Worm (Caenorhabditis elegans) whole organism, L4 larva: ENCODE measurements around the gene ZK662.6.
A peak's percentile ranks its signal among the peaks of the same experiment; 100 is the strongest.

Experiments used
- D1046.2 ChIP-seq: fragments of 200-800 bp; sonication (Bioruptor generic); IDR thresholded peaks from 2 replicates; pipeline ENCODE4 v1.3.6; 2022; ENCODE audit warnings: missing genetic modification characterization, missing compliant biosample characterization
- F26F4.8 ChIP-seq: fragments of 200-800 bp; sonication (Bioruptor generic); conservative IDR thresholded peaks from 2 replicates; pipeline ENCODE4 v1.3.6; 2022; ENCODE audit warnings: missing genetic modification characterization, missing compliant biosample characterization
- F49E8.2 ChIP-seq: sonication (generic microtip); optimal IDR thresholded peaks from 2 replicates; lab custom pipeline; 2016; ENCODE audit warnings: missing compliant biosample characterization, mild to moderate bottlenecking, missing genetic modification characterization, borderline replicate concordance
- T20F7.1 ChIP-seq: fragments of 200-800 bp; sonication (Bioruptor generic); optimal IDR thresholded peaks from 2 replicates; lab custom pipeline; 2018; ENCODE audit warnings: mild to moderate bottlenecking, missing genetic modification characterization, missing compliant biosample characterization
- T26A8.4 ChIP-seq: fragments of 200-800 bp; sonication (Bioruptor generic); IDR thresholded peaks from 2 replicates; pipeline ENCODE4 v1.3.6; 2022; ENCODE audit warnings: missing genetic modification characterization, missing compliant biosample characterization
- Y48G9A.11 ChIP-seq: fragments of 200-800 bp; sonication (Bioruptor generic); IDR thresholded peaks from 2 replicates; pipeline ENCODE4 v1.3.6; 2022; ENCODE audit warnings: missing genetic modification reagents, missing genetic modification characterization, missing compliant biosample characterization
- Y5F2A.4 ChIP-seq: fragments of 200-800 bp; sonication (Bioruptor generic); optimal IDR thresholded peaks from 2 replicates; lab custom pipeline; 2018; ENCODE audit warnings: mild to moderate bottlenecking, missing genetic modification characterization, missing compliant biosample characterization
- Y75B8A.6 ChIP-seq: fragments of 200-800 bp; sonication (Bioruptor generic); IDR thresholded peaks from 2 replicates; pipeline ENCODE4 v1.3.6; 2022; ENCODE audit warnings: missing genetic modification reagents, missing genetic modification characterization, missing compliant biosample characterization
- ceh-32 ChIP-seq: sonication (generic microtip); optimal IDR thresholded peaks from 2 replicates; lab custom pipeline; 2016; ENCODE audit warnings: mild to moderate bottlenecking, missing genetic modification characterization, missing compliant biosample characterization; ENCODE audit not compliant: poor library complexity
- ceh-44 ChIP-seq: fragments of 200-800 bp; sonication (Bioruptor generic); IDR thresholded peaks from 2 replicates; pipeline ENCODE4 v1.3.6; 2022; ENCODE audit warnings: missing genetic modification reagents, missing genetic modification characterization, missing compliant biosample characterization
- ceh-62 ChIP-seq: sonication (generic microtip); optimal IDR thresholded peaks from 2 replicates; lab custom pipeline; 2017; ENCODE audit warnings: missing biosample characterization, missing genetic modification characterization
- ceh-82 ChIP-seq: sonication (generic microtip); optimal IDR thresholded peaks from 2 replicates; lab custom pipeline; 2017; ENCODE audit warnings: missing biosample characterization, missing genetic modification characterization
- ces-1 ChIP-seq: fragments of 150-350 bp; sonication (generic microtip); optimal IDR thresholded peaks from 4 replicates; lab custom pipeline; 2014; ENCODE audit warnings: missing biosample characterization, missing genetic modification reagents, missing genetic modification characterization
- daf-12 ChIP-seq: fragments of 150-350 bp; optimal IDR thresholded peaks from 2 replicates; lab custom pipeline; 2014; ENCODE audit warnings: missing biosample characterization, missing genetic modification reagents, missing genetic modification characterization
- daf-19 ChIP-seq: fragments of 200-800 bp; sonication (Bioruptor generic); conservative IDR thresholded peaks from 2 replicates; pipeline ENCODE4 v1.3.6; 2022; ENCODE audit warnings: missing genetic modification characterization, missing compliant biosample characterization
- dmd-6 ChIP-seq: fragments of 200-800 bp; sonication (Bioruptor generic); IDR thresholded peaks from 2 replicates; pipeline ENCODE4 v1.3.6; 2022; ENCODE audit warnings: missing genetic modification reagents, missing genetic modification characterization, missing compliant biosample characterization
- dmd-8 ChIP-seq: fragments of 200-800 bp; sonication (Bioruptor generic); IDR thresholded peaks from 2 replicates; pipeline ENCODE4 v1.3.6; 2022; ENCODE audit warnings: missing genetic modification characterization, missing compliant biosample characterization
- fkh-10 ChIP-seq: fragments of 150-350 bp; optimal IDR thresholded peaks from 2 replicates; lab custom pipeline; 2014; ENCODE audit warnings: missing biosample characterization, missing genetic modification reagents, missing genetic modification characterization
- fos-1 ChIP-seq: fragments of 150-350 bp; optimal IDR thresholded peaks from 2 replicates; lab custom pipeline; 2014; ENCODE audit warnings: missing biosample characterization, missing genetic modification characterization
- lin-1 ChIP-seq: fragments of 200-800 bp; sonication (Bioruptor generic); IDR thresholded peaks from 2 replicates; pipeline ENCODE4 v1.3.6; 2022; ENCODE audit warnings: missing genetic modification reagents, missing genetic modification characterization, missing compliant biosample characterization
- lin-13 ChIP-seq: fragments of 150-350 bp; optimal IDR thresholded peaks from 2 replicates; lab custom pipeline; 2014; ENCODE audit warnings: missing biosample characterization, missing genetic modification reagents, missing genetic modification characterization
- lin-29 ChIP-seq: fragments of 200-800 bp; sonication (Bioruptor generic); IDR thresholded peaks from 2 replicates; pipeline ENCODE4 v1.3.6; 2022; ENCODE audit warnings: missing genetic modification reagents, missing genetic modification characterization, missing compliant biosample characterization
- lir-3 ChIP-seq: sonication (generic microtip); optimal IDR thresholded peaks from 2 replicates; lab custom pipeline; 2016; ENCODE audit warnings: mild to moderate bottlenecking, missing genetic modification characterization, missing compliant biosample characterization
- madf-5 ChIP-seq, 2 experiments: fragments of 200-800 bp; sonication (Bioruptor generic); IDR thresholded peaks; 2 replicates each; pipeline ENCODE4 v1.3.6; 2022; ENCODE audit warnings: missing compliant biosample characterization in 2 of 2, missing genetic modification characterization in 2 of 2
- madf-9 ChIP-seq: fragments of 200-800 bp; sonication (Bioruptor generic); conservative IDR thresholded peaks from 2 replicates; pipeline ENCODE4 v1.3.6; 2022; ENCODE audit warnings: missing genetic modification reagents, missing genetic modification characterization, missing compliant biosample characterization
- mdl-1 ChIP-seq, 2 experiments: fragments of 150-350 bp in 1 of 2; sonication (generic microtip) in 1 of 2; optimal IDR thresholded peaks; 2 replicates each; lab custom pipeline; 2014 to 2017; ENCODE audit warnings: missing biosample characterization in 2 of 2, missing genetic modification characterization in 2 of 2
- mdt-29 ChIP-seq: fragments of 200-800 bp; sonication (Bioruptor generic); IDR thresholded peaks from 2 replicates; pipeline ENCODE4 v1.3.6; 2022; ENCODE audit warnings: missing genetic modification reagents, missing genetic modification characterization, missing compliant biosample characterization
- mxl-2 ChIP-seq: fragments of 200-800 bp; sonication (Bioruptor generic); conservative IDR thresholded peaks from 2 replicates; pipeline ENCODE4 v1.3.6; 2022; ENCODE audit warnings: missing genetic modification reagents, missing genetic modification characterization, missing compliant biosample characterization
- mxl-3 ChIP-seq: fragments of 200-800 bp; sonication (Bioruptor generic); optimal IDR thresholded peaks from 2 replicates; lab custom pipeline; 2018; ENCODE audit warnings: mild to moderate bottlenecking, missing genetic modification characterization, missing compliant biosample characterization
- nhr-28 ChIP-seq: fragments of 150-350 bp; optimal IDR thresholded peaks from 2 replicates; lab custom pipeline; 2014; ENCODE audit warnings: missing biosample characterization, missing genetic modification characterization
- nhr-41 ChIP-seq: fragments of 200-800 bp; sonication (Bioruptor generic); IDR thresholded peaks from 2 replicates; pipeline ENCODE4 v1.3.6; 2022; ENCODE audit warnings: missing genetic modification reagents, missing genetic modification characterization, missing compliant biosample characterization
- nhr-42 ChIP-seq: fragments of 200-800 bp; sonication (Bioruptor generic); IDR thresholded peaks from 2 replicates; pipeline ENCODE4 v1.3.6; 2022; ENCODE audit warnings: missing genetic modification characterization, missing compliant biosample characterization
- nhr-77 ChIP-seq: fragments of 150-350 bp; optimal IDR thresholded peaks from 2 replicates; lab custom pipeline; 2014; ENCODE audit warnings: missing biosample characterization, missing genetic modification characterization
- pqm-1 ChIP-seq: sonication (generic microtip); optimal IDR thresholded peaks from 2 replicates; lab custom pipeline; 2017; ENCODE audit warnings: missing biosample characterization, missing genetic modification characterization
- rbr-2 ChIP-seq: sonication (generic microtip); optimal IDR thresholded peaks from 2 replicates; lab custom pipeline; 2016; ENCODE audit warnings: missing genotype, missing genetic modification characterization, missing compliant biosample characterization
- saeg-2 ChIP-seq: fragments of 200-800 bp; sonication (Bioruptor generic); IDR thresholded peaks from 2 replicates; pipeline ENCODE4 v1.3.6; 2022; ENCODE audit warnings: missing genetic modification reagents, missing genetic modification characterization, missing compliant biosample characterization
- sdz-12 ChIP-seq: fragments of 200-800 bp; sonication (Bioruptor generic); optimal IDR thresholded peaks from 2 replicates; lab custom pipeline; 2018; ENCODE audit warnings: mild to moderate bottlenecking, missing genetic modification characterization, missing compliant biosample characterization
- set-16 ChIP-seq: fragments of 200-800 bp; sonication (Bioruptor generic); IDR thresholded peaks from 2 replicates; pipeline ENCODE4 v1.3.6; 2022; ENCODE audit warnings: missing genetic modification reagents, missing genetic modification characterization, missing compliant biosample characterization
- skn-1 ChIP-seq: fragments of 150-350 bp; optimal IDR thresholded peaks from 2 replicates; lab custom pipeline; 2014; ENCODE audit warnings: missing biosample characterization, missing genetic modification characterization
- snpc-1.2 ChIP-seq: fragments of 200-800 bp; sonication (Bioruptor generic); IDR thresholded peaks from 2 replicates; pipeline ENCODE4 v1.3.6; 2022; ENCODE audit warnings: missing genetic modification reagents, missing genetic modification characterization, missing compliant biosample characterization
- snpc-4 ChIP-seq: fragments of 150-350 bp; optimal IDR thresholded peaks from 2 replicates; lab custom pipeline; 2014; ENCODE audit warnings: missing biosample characterization, missing genetic modification characterization
- spr-1 ChIP-seq: sonication (generic microtip); optimal IDR thresholded peaks from 2 replicates; lab custom pipeline; 2016; ENCODE audit warnings: mild to moderate bottlenecking, missing genetic modification characterization, missing compliant biosample characterization
- vab-7 ChIP-seq: fragments of 200-800 bp; sonication (Bioruptor generic); IDR thresholded peaks from 2 replicates; pipeline ENCODE4 v1.3.6; 2022; ENCODE audit warnings: missing genetic modification reagents, missing genetic modification characterization, missing compliant biosample characterization
- zag-1 ChIP-seq: fragments of 150-350 bp; optimal IDR thresholded peaks from 2 replicates; lab custom pipeline; 2014; ENCODE audit warnings: missing biosample characterization, missing genetic modification characterization
- ztf-7 ChIP-seq: fragments of 150-350 bp; optimal IDR thresholded peaks from 2 replicates; lab custom pipeline; 2014; ENCODE audit warnings: missing biosample characterization, missing genetic modification characterization

ZK662.6 gene

ce11 chrX:15741852-15742251, 23.4 kb downstream of the ZK662.6 start (continued):
- TF ChIP-seq nhr-41 (GFP tag; lab: Robert Waterston, UW) (0 out of 2 replicates have a peak, but pooled peaks have one; percentile 40), spr-1 (tag; lab: Kevin White, UChicago) (peak; percentile 63), nhr-28 (tag; lab: Kevin White, UChicago) (peak; percentile 39), nhr-77 (tag; lab: Kevin White, UChicago) (peak; percentile 48), lin-1 (peak; percentile 58; the same call in 1 of the 2 replicates), pqm-1 (tag; lab: Kevin White, UChicago) (no peak), mdt-29 (GFP tag; lab: Robert Waterston, UW) (peak; percentile 48; the same call in 1 of the 2 replicates), snpc-4 (tag; lab: Kevin White, UChicago) (no peak), ceh-82 (tag; lab: Kevin White, UChicago) (no peak), vab-7 (GFP tag; lab: Robert Waterston, UW) (peak; percentile 86), set-16 (peak; percentile 75), snpc-1.2 (GFP tag; lab: Robert Waterston, UW) (peak; percentile 89), ceh-62 (tag; lab: Kevin White, UChicago) (no peak), daf-19 (GFP tag; lab: Robert Waterston, UW) (no peak), mxl-3 (peak; percentile 4), ceh-32 (tag; lab: Kevin White, UChicago) (no peak), madf-9 (peak; percentile 82), dmd-6 (GFP tag; lab: Robert Waterston, UW) (peak; percentile 80), madf-5 (GFP tag; IDR thresholded peaks at IDR 0.05; lab: Robert Waterston, UW) (peak; percentile 82 to 84; a peak in 3 of 4 replicates), rbr-2 (tag; lab: Kevin White, UChicago) (peak; percentile 78), fkh-10 (GFP tag; lab: Kevin White, UChicago) (peak; percentile 39), mxl-2 (GFP tag; lab: Robert Waterston, UW) (peak; percentile 70), ceh-44 (GFP tag; lab: Robert Waterston, UW) (peak; percentile 89), fos-1 (tag; lab: Kevin White, UChicago) (no peak), F26F4.8 (GFP tag; lab: Robert Waterston, UW) (peak; percentile 76; the same call in 1 of the 2 replicates), nhr-42 (GFP tag; lab: Robert Waterston, UW) (peak; percentile 83), mdl-1 (tag; optimal IDR thresholded peaks at IDR 0.05; lab: Kevin White, UChicago) (peak in 1 of 2 experiments; percentile 15), Y75B8A.6 (0 out of 2 replicates have a peak, but pooled peaks have one; percentile 67), zag-1 (no peak), lin-29 (GFP tag; lab: Robert Waterston, UW) (peak; percentile 45; the same call in 1 of the 2 replicates), saeg-2 (no peak), Y5F2A.4 (GFP tag; lab: Kevin White, UChicago) (peak; percentile 50), Y48G9A.11 (GFP tag; lab: Robert Waterston, UW) (peak; percentile 67), T20F7.1 (peak; percentile 68)

DNA sequence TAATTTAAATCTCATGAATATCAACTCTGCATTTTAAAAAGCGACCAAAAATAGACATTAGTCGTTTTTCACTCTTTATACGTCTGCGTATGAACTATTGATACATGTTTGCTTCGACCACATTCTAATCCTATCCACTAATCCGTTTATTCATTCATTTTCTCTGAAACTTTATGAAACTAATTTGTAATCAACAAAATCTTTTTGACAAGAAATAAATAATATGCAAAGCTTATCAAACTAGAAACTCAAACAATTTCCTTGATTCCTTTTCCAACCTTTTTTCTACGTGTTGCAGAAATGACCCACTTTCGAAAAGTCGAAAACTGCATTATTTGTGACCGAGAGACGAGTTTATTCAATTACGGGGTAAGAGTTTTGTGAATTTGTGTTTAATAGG, 23.9 kb downstream of the ZK662.6 start, which contains the start of gene nhr-255:
Gene nhr-255, plus strand, starts transcription at position 301 of the 400 bp plus-strand sequence.
- no peak for TF ChIP-seq daf-19 (GFP tag; lab: Robert Waterston, UW)
- TF ChIP-seq saeg-2: no peak
- TF ChIP-seq, all 104 proteins: peak for 0

- TF ChIP-seq D1046.2 (GFP tag; lab: Robert Waterston, UW): no peak
- TF ChIP-seq T20F7.1: no peak
- no peak for TF ChIP-seq ceh-62 (tag; lab: Kevin White, UChicago)
- TF ChIP-seq daf-12 (tag; lab: Kevin White, UChicago): no peak
- TF ChIP-seq dmd-8 (GFP tag; lab: Robert Waterston, UW): no peak
- TF ChIP-seq rbr-2 (tag; lab: Kevin White, UChicago): no peak
- no peak for TF ChIP-seq ztf-7 (tag; lab: Kevin White, UChicago)
- no peak for TF ChIP-seq sdz-12
- TF ChIP-seq pqm-1 (tag; lab: Kevin White, UChicago): no peak
- TF ChIP-seq lir-3: no peak
- TF ChIP-seq T26A8.4: no peak
- no peak for TF ChIP-seq ces-1 (GFP tag; lab: Kevin White, UChicago)
- no peak for TF ChIP-seq ceh-82 (tag; lab: Kevin White, UChicago)
- TF ChIP-seq F49E8.2: no peak
- TF ChIP-seq lin-13: no peak
- TF ChIP-seq ceh-44 (GFP tag; lab: Robert Waterston, UW): no peak
- TF ChIP-seq skn-1 (tag; lab: Kevin White, UChicago): no peak
Measured at ce11 chrX:15746705-15747104, 28.3 kb downstream of the ZK662.6 start, which contains the start of gene srxa-9. srxa-9 (plus strand) TSS chrX:15747005.
